Worm (Caenorhabditis elegans) whole organism, young adult: ENCODE results near the gene C06G1.1.
A peak's percentile ranks its signal among the peaks of the same experiment; 100 is the strongest.

Source experiments
- B0261.1 ChIP-seq: sonication (generic microtip); optimal IDR thresholded peaks from 2 replicates; lab custom pipeline; 2016; ENCODE audit warnings: mild to moderate bottlenecking, missing genetic modification characterization, moderate library complexity, missing compliant biosample characterization
- D2030.7 ChIP-seq: fragments of 200-800 bp; sonication (Bioruptor generic); IDR thresholded peaks from 2 replicates; pipeline ENCODE4 v1.3.6; 2022; ENCODE audit warnings: missing genetic modification reagents, missing genetic modification characterization, missing compliant biosample characterization
- F23B12.7 ChIP-seq: sonication (generic microtip); optimal IDR thresholded peaks from 2 replicates; lab custom pipeline; 2017; ENCODE audit warnings: missing genetic modification characterization, mild to moderate bottlenecking, missing compliant biosample characterization, antibody characterized with exemption, moderate library complexity; ENCODE audit not compliant: insufficient read depth
- F49E8.2 ChIP-seq: sonication (generic microtip); optimal IDR thresholded peaks from 3 replicates; lab custom pipeline; 2017; ENCODE audit warnings: missing genetic modification characterization, mild to moderate bottlenecking, missing compliant biosample characterization, antibody characterized with exemption, moderate library complexity; ENCODE audit not compliant: insufficient read depth
- F52B5.7 ChIP-seq: sonication (generic microtip); optimal IDR thresholded peaks from 2 replicates; lab custom pipeline; 2016; ENCODE audit warnings: mild to moderate bottlenecking, missing genetic modification characterization, missing compliant biosample characterization
- F55B11.4 ChIP-seq: sonication (generic microtip); optimal IDR thresholded peaks from 2 replicates; lab custom pipeline; 2016; ENCODE audit warnings: missing compliant biosample characterization, missing genetic modification characterization, borderline replicate concordance; ENCODE audit not compliant: insufficient read depth
- F57A8.1 ChIP-seq: fragments of 200-800 bp; sonication (Bioruptor generic); optimal IDR thresholded peaks from 2 replicates; lab custom pipeline; 2018; ENCODE audit warnings: mild to moderate bottlenecking, missing genetic modification characterization, moderate library complexity, missing compliant biosample characterization
- K12H6.12 ChIP-seq: fragments of 200-800 bp; sonication (Bioruptor generic); optimal IDR thresholded peaks from 2 replicates; lab custom pipeline; 2018; ENCODE audit warnings: mild to moderate bottlenecking, missing genetic modification characterization, missing compliant biosample characterization
- T07F8.4 ChIP-seq: sonication (generic microtip); optimal IDR thresholded peaks from 2 replicates; lab custom pipeline; 2016; ENCODE audit warnings: mild to moderate bottlenecking, missing genetic modification characterization, moderate library complexity, missing compliant biosample characterization
- Y53G8AR.9 ChIP-seq: fragments of 200-800 bp; sonication (Bioruptor generic); conservative IDR thresholded peaks from 2 replicates; pipeline ENCODE4 v1.3.6; 2022; ENCODE audit warnings: missing genetic modification reagents, missing genetic modification characterization, missing compliant biosample characterization
- Y56A3A.18 ChIP-seq: fragments of 200-800 bp; sonication (Bioruptor generic); IDR thresholded peaks from 2 replicates; pipeline ENCODE4 v1.3.6; 2022; ENCODE audit warnings: missing genetic modification reagents, missing genetic modification characterization, missing compliant biosample characterization
- Y67H2A.10 ChIP-seq: fragments of 200-800 bp; sonication (Bioruptor generic); conservative IDR thresholded peaks from 2 replicates; pipeline ENCODE4 v1.3.6; 2022; ENCODE audit warnings: missing genetic modification reagents, missing genetic modification characterization, missing compliant biosample characterization
- Y95B8A.8 ChIP-seq: fragments of 200-800 bp; sonication (Bioruptor generic); IDR thresholded peaks from 2 replicates; pipeline ENCODE4 v1.3.6; 2022; ENCODE audit warnings: missing genetic modification reagents, missing genetic modification characterization, missing compliant biosample characterization
- ama-1 ChIP-seq, 3 experiments: fragments of 150-350 bp in 1 of 3; sonication (generic microtip) in 2 of 3; optimal IDR thresholded peaks; 2 replicates each; lab custom pipeline; 2014 to 2018; ENCODE audit warnings: missing biosample characterization in 2 of 3, missing genetic modification characterization in 2 of 3, missing genetic modification reagents in 2 of 3
- atf-7 ChIP-seq: sonication (generic microtip); optimal IDR thresholded peaks from 2 replicates; lab custom pipeline; 2017; ENCODE audit warnings: mild to moderate bottlenecking, missing genetic modification characterization, missing compliant biosample characterization
- attf-5 ChIP-seq: fragments of 200-800 bp; sonication (Bioruptor generic); optimal IDR thresholded peaks from 2 replicates; lab custom pipeline; 2018; ENCODE audit warnings: mild to moderate bottlenecking, missing genetic modification characterization, missing compliant biosample characterization
- bed-2 ChIP-seq: fragments of 200-800 bp; sonication (Bioruptor generic); IDR thresholded peaks from 2 replicates; pipeline ENCODE4 v1.3.6; 2022; ENCODE audit warnings: missing genetic modification reagents, missing genetic modification characterization, missing compliant biosample characterization
- cebp-1 ChIP-seq, 2 experiments: fragments of 200-800 bp in 1 of 2; sonication (Bioruptor generic) in 1 of 2; sonication (generic microtip) in 1 of 2; IDR thresholded peaks in 1 of 2; optimal IDR thresholded peaks in 1 of 2; 2 replicates each; pipeline versions ENCODE4 v1.3.6 to Lab custom; 2017 to 2022; ENCODE audit warnings: missing compliant biosample characterization in 2 of 2, missing genetic modification characterization in 2 of 2, mild to moderate bottlenecking in 1 of 2, missing genetic modification reagents in 1 of 2, moderate library complexity in 1 of 2
- cebp-2 ChIP-seq: fragments of 200-800 bp; sonication (Bioruptor generic); IDR thresholded peaks from 2 replicates; pipeline ENCODE4 v1.3.6; 2022; ENCODE audit warnings: missing genetic modification characterization, missing compliant biosample characterization
- ceh-100 ChIP-seq: fragments of 200-800 bp; sonication (Bioruptor generic); IDR thresholded peaks from 2 replicates; pipeline ENCODE4 v1.3.6; 2022; ENCODE audit warnings: missing genetic modification reagents, missing genetic modification characterization, missing compliant biosample characterization
- egl-44 ChIP-seq: fragments of 200-800 bp; sonication (Bioruptor generic); IDR thresholded peaks from 2 replicates; pipeline ENCODE4 v1.3.6; 2022; ENCODE audit warnings: missing genetic modification reagents, missing genetic modification characterization, missing compliant biosample characterization
- ekl-4 ChIP-seq: fragments of 200-800 bp; sonication (Bioruptor generic); IDR thresholded peaks from 2 replicates; pipeline ENCODE4 v1.3.6; 2022; ENCODE audit warnings: missing genetic modification reagents, missing genetic modification characterization, missing compliant biosample characterization
- fkh-3 ChIP-seq: sonication (generic microtip); optimal IDR thresholded peaks from 2 replicates; lab custom pipeline; 2016; ENCODE audit warnings: mild to moderate bottlenecking, missing genetic modification characterization, missing compliant biosample characterization
- hlh-12 ChIP-seq: sonication (generic microtip); optimal IDR thresholded peaks from 2 replicates; lab custom pipeline; 2016; ENCODE audit warnings: missing genetic modification characterization, missing compliant biosample characterization
- hrde-1 ChIP-seq: sonication (generic microtip); optimal IDR thresholded peaks from 2 replicates; lab custom pipeline; 2016; ENCODE audit warnings: missing genetic modification characterization, mild to moderate bottlenecking, missing compliant biosample characterization, moderate library complexity, missing genotype, missing genetic modification reagents, borderline replicate concordance
- lin-26 ChIP-seq: fragments of 200-800 bp; sonication (Bioruptor generic); IDR thresholded peaks from 2 replicates; pipeline ENCODE4 v1.3.6; 2022; ENCODE audit warnings: missing genetic modification reagents, missing genetic modification characterization, missing compliant biosample characterization
- lin-35 ChIP-seq, 3 experiments: fragments of 150-350 bp in 2 of 3; sonication (generic microtip) in 1 of 3; optimal IDR thresholded peaks; 2 replicates each; lab custom pipeline; 2014 to 2018; ENCODE audit warnings: missing biosample characterization in 3 of 3, missing genetic modification characterization in 3 of 3, missing genetic modification reagents in 3 of 3
- lir-1 ChIP-seq: fragments of 200-800 bp; sonication (Bioruptor generic); conservative IDR thresholded peaks from 2 replicates; pipeline ENCODE4 v1.3.6; 2022; ENCODE audit warnings: missing genetic modification reagents, missing genetic modification characterization, missing compliant biosample characterization
- madf-10 ChIP-seq: sonication (generic microtip); optimal IDR thresholded peaks from 2 replicates; lab custom pipeline; 2016; ENCODE audit warnings: mild to moderate bottlenecking, missing genetic modification characterization, missing compliant biosample characterization
- madf-3 ChIP-seq: fragments of 200-800 bp; sonication (Bioruptor generic); IDR thresholded peaks from 2 replicates; pipeline ENCODE4 v1.3.6; 2022; ENCODE audit warnings: missing genetic modification reagents, missing genetic modification characterization, missing compliant biosample characterization
- madf-6 ChIP-seq: fragments of 200-800 bp; sonication (Bioruptor generic); IDR thresholded peaks from 2 replicates; pipeline ENCODE4 v1.3.6; 2022; ENCODE audit warnings: missing genetic modification reagents, missing genetic modification characterization, missing compliant biosample characterization
- nfya-1 ChIP-seq: sonication (generic microtip); optimal IDR thresholded peaks from 2 replicates; lab custom pipeline; 2017; ENCODE audit warnings: antibody characterized with exemption, missing compliant biosample characterization, missing genetic modification characterization, borderline replicate concordance; ENCODE audit not compliant: insufficient read depth
- nfyb-1 ChIP-seq: fragments of 200-800 bp; sonication (Bioruptor generic); IDR thresholded peaks from 2 replicates; pipeline ENCODE4 v1.3.6; 2022; ENCODE audit warnings: missing genetic modification reagents, missing genetic modification characterization, missing compliant biosample characterization
- nhr-120 ChIP-seq: fragments of 200-800 bp; sonication (Bioruptor generic); IDR thresholded peaks from 2 replicates; pipeline ENCODE4 v1.3.6; 2022; ENCODE audit warnings: missing genetic modification characterization, missing compliant biosample characterization
- nhr-27 ChIP-seq: fragments of 200-800 bp; sonication (Bioruptor generic); optimal IDR thresholded peaks from 2 replicates; lab custom pipeline; 2018; ENCODE audit warnings: mild to moderate bottlenecking, missing genetic modification characterization, moderate library complexity, missing compliant biosample characterization
- pbrm-1 ChIP-seq: fragments of 200-800 bp; sonication (Bioruptor generic); IDR thresholded peaks from 2 replicates; pipeline ENCODE4 v1.3.6; 2022; ENCODE audit warnings: missing genetic modification reagents, missing genetic modification characterization, missing compliant biosample characterization
- rcor-1 ChIP-seq: fragments of 200-800 bp; sonication (Bioruptor generic); IDR thresholded peaks from 2 replicates; pipeline ENCODE4 v1.3.6; 2022; ENCODE audit warnings: missing genetic modification reagents, missing genetic modification characterization, missing compliant biosample characterization
- rec-8 ChIP-seq, 2 experiments: sonication (generic microtip); optimal IDR thresholded peaks; 2 replicates each; lab custom pipeline; 2016; ENCODE audit warnings: mild to moderate bottlenecking in 2 of 2, missing genetic modification characterization in 2 of 2, missing genetic modification reagents in 2 of 2, missing genotype in 2 of 2, missing biosample characterization in 1 of 2, missing compliant biosample characterization in 1 of 2, moderate library complexity in 1 of 2
- rpc-1 ChIP-seq, 2 experiments: fragments of 150-350 bp in 1 of 2; sonication (generic microtip) in 1 of 2; optimal IDR thresholded peaks; 2 replicates each; lab custom pipeline; 2014 to 2018; ENCODE audit warnings: missing biosample characterization in 1 of 2, missing genetic modification characterization in 1 of 2, missing genetic modification reagents in 1 of 2, missing genotype in 1 of 2
- snpc-3.4 ChIP-seq: sonication (generic microtip); optimal IDR thresholded peaks from 2 replicates; lab custom pipeline; 2017; ENCODE audit warnings: missing genetic modification characterization, mild to moderate bottlenecking, missing compliant biosample characterization, antibody characterized with exemption, moderate library complexity, missing genotype, missing genetic modification reagents
- somi-1 ChIP-seq: fragments of 200-800 bp; sonication (Bioruptor generic); optimal IDR thresholded peaks from 2 replicates; lab custom pipeline; 2018; ENCODE audit warnings: mild to moderate bottlenecking, missing genetic modification characterization, missing compliant biosample characterization
- sptf-2 ChIP-seq: fragments of 200-800 bp; sonication (Bioruptor generic); optimal IDR thresholded peaks from 2 replicates; lab custom pipeline; 2018; ENCODE audit warnings: mild to moderate bottlenecking, missing genetic modification characterization, missing compliant biosample characterization
- tbp1 ChIP-seq: fragments of 200-800 bp; sonication (Bioruptor generic); optimal IDR thresholded peaks from 2 replicates; lab custom pipeline; 2018; ENCODE audit warnings: mild to moderate bottlenecking, missing genetic modification characterization, missing compliant biosample characterization
- unc-130 ChIP-seq: sonication (generic microtip); optimal IDR thresholded peaks from 2 replicates; lab custom pipeline; 2016; ENCODE audit warnings: missing genetic modification reagents, missing genetic modification characterization, missing compliant biosample characterization
- zfh-2 ChIP-seq: fragments of 200-800 bp; sonication (Bioruptor generic); conservative IDR thresholded peaks from 2 replicates; pipeline ENCODE4 v1.3.6; 2022; ENCODE audit warnings: missing genetic modification reagents, missing genetic modification characterization, missing compliant biosample characterization

The C06G1.1 gene

DNA sequence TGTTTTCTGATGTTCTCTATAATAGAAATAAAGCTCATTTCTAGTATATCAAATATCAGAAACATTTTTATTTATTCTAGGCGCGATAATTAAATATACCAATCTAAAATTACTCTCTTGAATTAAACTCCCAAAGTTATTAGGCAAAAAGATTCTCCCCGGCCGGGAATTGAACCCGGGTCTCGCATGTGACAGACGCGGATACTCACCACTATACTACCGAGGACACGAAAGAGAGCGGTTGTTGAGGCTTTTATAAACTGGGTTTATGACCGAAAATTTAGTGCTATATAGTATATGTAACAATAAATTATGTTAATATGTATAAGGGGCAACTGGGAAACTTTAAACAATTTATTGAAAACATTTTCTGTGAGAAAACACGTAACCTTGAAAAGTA lies 28.6 kb upstream of the C06G1.1 start (continued):
- no peak for TF ChIP-seq K12H6.12 (tag; lab: Kevin White, UChicago)
- TF ChIP-seq F49E8.2 (tag; lab: Kevin White, UChicago) = peak; percentile 28
- no peak for TF ChIP-seq bed-2 (GFP tag; lab: Robert Waterston, UW)
- peak; percentile 77 for TF ChIP-seq pbrm-1 (GFP tag; lab: Robert Waterston, UW)
- TF ChIP-seq rcor-1 (GFP tag; lab: Robert Waterston, UW) = peak; percentile 56; the same call in 1 of the 2 replicates
- peak in 1 of 3 experiments; percentile 20 for TF ChIP-seq lin-35 (GFP tag; optimal IDR thresholded peaks at IDR 0.05; lab: Kevin White, UChicago)
- TF ChIP-seq egl-44 = peak; percentile 58; the same call in 1 of the 2 replicates
- no peak for TF ChIP-seq nhr-27
- TF ChIP-seq nhr-120 (GFP tag; lab: Robert Waterston, UW) = 0 out of 2 replicates have a peak, but pooled peaks have one; percentile 80
- no peak for TF ChIP-seq F55B11.4 (tag; lab: Kevin White, UChicago)
- TF ChIP-seq F23B12.7 (tag; lab: Kevin White, UChicago) = peak; percentile 44
- TF ChIP-seq Y67H2A.10 (GFP tag; lab: Robert Waterston, UW) = no peak
- TF ChIP-seq ceh-100 (GFP tag; lab: Robert Waterston, UW) = 0 out of 2 replicates have a peak, but pooled peaks have one; percentile 30
- peak; percentile 53; the same call in 1 of the 2 replicates for TF ChIP-seq ekl-4 (GFP tag; lab: Robert Waterston, UW)
- peak; percentile 26 for TF ChIP-seq fkh-3 (tag; lab: Kevin White, UChicago)
- TF ChIP-seq cebp-2 (GFP tag; lab: Robert Waterston, UW) = 0 out of 2 replicates have a peak, but pooled peaks have one; percentile 23
- TF ChIP-seq D2030.7 (GFP tag; lab: Robert Waterston, UW) = peak; percentile 77
- TF ChIP-seq ama-1 (optimal IDR thresholded peaks at IDR 0.05; lab: Kevin White, UChicago) = no peak
- peak; percentile 72 to 79 for TF ChIP-seq ama-1 (GFP tag; optimal IDR thresholded peaks at IDR 0.05; lab: Kevin White, UChicago)
- TF ChIP-seq nfyb-1 (GFP tag; lab: Robert Waterston, UW) = no peak
- peak; percentile 89 for TF ChIP-seq lin-26 (GFP tag; lab: Robert Waterston, UW)
- TF ChIP-seq Y95B8A.8 (GFP tag; lab: Robert Waterston, UW) = no peak
- TF ChIP-seq hlh-12 (tag; lab: Kevin White, UChicago) = no peak
- 0 out of 2 replicates have a peak, but pooled peaks have one; percentile 21 for TF ChIP-seq Y53G8AR.9
- no peak for TF ChIP-seq nfya-1 (tag; lab: Kevin White, UChicago)
- no peak for TF ChIP-seq cebp-1 (GFP tag; IDR thresholded peaks at IDR 0.05; lab: Robert Waterston, UW)
- peak; percentile 60 for TF ChIP-seq cebp-1 (tag; optimal IDR thresholded peaks at IDR 0.05; lab: Kevin White, UChicago)
- TF ChIP-seq hrde-1 (tag; lab: Kevin White, UChicago) = peak; percentile 32
- 0 out of 2 replicates have a peak, but pooled peaks have one; percentile 40 for TF ChIP-seq lir-1 (GFP tag; lab: Robert Waterston, UW)
- TF ChIP-seq madf-3 = no peak
- no peak for TF ChIP-seq atf-7
- TF ChIP-seq T07F8.4 (tag; lab: Kevin White, UChicago) = peak; percentile 67
- TF ChIP-seq unc-130 (GFP tag; lab: Kevin White, UChicago) = peak; percentile 50
- 0 out of 2 replicates have a peak, but pooled peaks have one; percentile 44 for TF ChIP-seq madf-6 (GFP tag; lab: Robert Waterston, UW)
- peak; percentile 47 for TF ChIP-seq somi-1 (GFP tag; lab: Kevin White, UChicago)
- no peak for TF ChIP-seq zfh-2 (GFP tag; lab: Robert Waterston, UW)
- TF ChIP-seq B0261.1 (tag; lab: Kevin White, UChicago) = peak; percentile 95
- TF ChIP-seq tbp1 = peak; percentile 97
- TF ChIP-seq F52B5.7 = no peak
- no peak for TF ChIP-seq F57A8.1
- TF ChIP-seq snpc-3.4 (tag; lab: Kevin White, UChicago) = peak; percentile 41
- peak; percentile 78 for TF ChIP-seq madf-10 (tag; lab: Kevin White, UChicago)
- TF ChIP-seq sptf-2 = no peak
- TF ChIP-seq rec-8 (tag; optimal IDR thresholded peaks at IDR 0.05; lab: Kevin White, UChicago) = peak; percentile 57 to 68
- peak; percentile 92 for TF ChIP-seq rpc-1 (optimal IDR thresholded peaks at IDR 0.05; lab: Kevin White, UChicago)
- TF ChIP-seq rpc-1 (tag; optimal IDR thresholded peaks at IDR 0.05; lab: Kevin White, UChicago) = peak; percentile 99
- peak; percentile 72; the same call in 1 of the 2 replicates for TF ChIP-seq Y56A3A.18 (GFP tag; lab: Robert Waterston, UW)
- peak; percentile 50 for TF ChIP-seq attf-5 (GFP tag; lab: Kevin White, UChicago)
